Worm (Caenorhabditis elegans) whole organism, mixed stage, embryonic: Measurements from ENCODE around the gene M01B2.10.
"Not testable (repeated sequence)": the region's sequence is repeated elsewhere in the genome, so short reads cannot be mapped to it uniquely, and the experiment has no call there.

Experiments
- M03D4.4 ChIP-seq: sonication (generic microtip); optimal IDR thresholded peaks from 2 replicates; lab custom pipeline; 2017; ENCODE audit warnings: mild to moderate bottlenecking, missing genetic modification characterization, missing compliant biosample characterization
- bed-3 ChIP-seq: fragments of 200-800 bp; sonication (Bioruptor generic); optimal IDR thresholded peaks from 3 replicates; lab custom pipeline; 2018; ENCODE audit warnings: mild to moderate bottlenecking, missing genetic modification characterization, moderate library complexity, missing compliant biosample characterization
- blmp-1 ChIP-seq: fragments of 150-350 bp; optimal IDR thresholded peaks from 2 replicates; lab custom pipeline; 2014; ENCODE audit warnings: missing biosample characterization, missing genetic modification characterization
- ceh-39 ChIP-seq: fragments of 150-350 bp; optimal IDR thresholded peaks from 2 replicates; lab custom pipeline; 2014; ENCODE audit warnings: missing biosample characterization, missing genetic modification characterization
- ceh-43 ChIP-seq: fragments of 200-800 bp; sonication (Bioruptor generic); optimal IDR thresholded peaks from 2 replicates; lab custom pipeline; 2018; ENCODE audit warnings: mild to moderate bottlenecking, missing genetic modification characterization, moderate library complexity, missing compliant biosample characterization
- ceh-83 ChIP-seq: fragments of 200-800 bp; sonication (Bioruptor generic); optimal IDR thresholded peaks from 2 replicates; lab custom pipeline; 2018; ENCODE audit warnings: mild to moderate bottlenecking, missing genetic modification characterization, missing compliant biosample characterization
- ces-1 ChIP-seq: fragments of 150-350 bp; optimal IDR thresholded peaks from 2 replicates; lab custom pipeline; 2014; ENCODE audit warnings: missing biosample characterization, missing genetic modification reagents, missing genetic modification characterization
- cnd-1 ChIP-seq: fragments of 200-800 bp; sonication (Bioruptor generic); optimal IDR thresholded peaks from 2 replicates; lab custom pipeline; 2018; ENCODE audit warnings: mild to moderate bottlenecking, missing genetic modification characterization, missing compliant biosample characterization
- drap-1 ChIP-seq: fragments of 200-800 bp; sonication (Bioruptor generic); optimal IDR thresholded peaks from 3 replicates; lab custom pipeline; 2018; ENCODE audit warnings: mild to moderate bottlenecking, missing genetic modification characterization, missing compliant biosample characterization
- elt-1 ChIP-seq: sonication (generic microtip); optimal IDR thresholded peaks from 2 replicates; lab custom pipeline; 2017; ENCODE audit warnings: missing genetic modification characterization, mild to moderate bottlenecking, missing compliant biosample characterization, antibody characterized with exemption, moderate library complexity, borderline replicate concordance; ENCODE audit not compliant: insufficient read depth
- elt-3 ChIP-seq: fragments of 150-350 bp; optimal IDR thresholded peaks from 2 replicates; lab custom pipeline; 2014; ENCODE audit warnings: missing biosample characterization, missing genetic modification characterization
- ham-2 ChIP-seq: fragments of 200-800 bp; sonication (Bioruptor generic); optimal IDR thresholded peaks from 2 replicates; lab custom pipeline; 2018; ENCODE audit warnings: mild to moderate bottlenecking, missing genetic modification characterization, missing compliant biosample characterization
- hlh-1 ChIP-seq: fragments of 150-350 bp; optimal IDR thresholded peaks from 2 replicates; lab custom pipeline; 2014; ENCODE audit warnings: missing biosample characterization, missing genetic modification reagents, missing genetic modification characterization
- lin-13 ChIP-seq: fragments of 150-350 bp; optimal IDR thresholded peaks from 2 replicates; lab custom pipeline; 2014; ENCODE audit warnings: missing biosample characterization, missing genetic modification characterization
- lin-32 ChIP-seq: fragments of 200-800 bp; sonication (Bioruptor generic); optimal IDR thresholded peaks from 2 replicates; lab custom pipeline; 2018; ENCODE audit warnings: mild to moderate bottlenecking, missing genetic modification characterization, missing compliant biosample characterization
- lsy-2 ChIP-seq: fragments of 150-350 bp; optimal IDR thresholded peaks from 2 replicates; lab custom pipeline; 2014; ENCODE audit warnings: missing biosample characterization, missing genetic modification characterization
- mab-5 ChIP-seq: fragments of 150-350 bp; optimal IDR thresholded peaks from 2 replicates; lab custom pipeline; 2014; ENCODE audit warnings: missing biosample characterization, missing genetic modification characterization
- mep-1 ChIP-seq: fragments of 150-350 bp; optimal IDR thresholded peaks from 2 replicates; lab custom pipeline; 2017; ENCODE audit warnings: missing biosample characterization, missing genetic modification reagents, missing genetic modification characterization, inconsistent platforms
- nhr-12 ChIP-seq: fragments of 150-350 bp; optimal IDR thresholded peaks from 2 replicates; lab custom pipeline; 2014; ENCODE audit warnings: missing biosample characterization, missing genetic modification characterization
- nhr-237 ChIP-seq: fragments of 150-350 bp; optimal IDR thresholded peaks from 2 replicates; lab custom pipeline; 2014; ENCODE audit warnings: missing biosample characterization, missing genetic modification characterization
- nhr-28 ChIP-seq: fragments of 150-350 bp; optimal IDR thresholded peaks from 2 replicates; lab custom pipeline; 2014; ENCODE audit warnings: missing biosample characterization, missing genetic modification characterization
- pha-4 ChIP-seq: fragments of 150-350 bp; optimal IDR thresholded peaks from 2 replicates; lab custom pipeline; 2018; ENCODE audit warnings: missing biosample characterization, missing genetic modification reagents, missing genetic modification characterization
- sem-2 ChIP-seq: fragments of 200-800 bp; sonication (Bioruptor generic); optimal IDR thresholded peaks from 2 replicates; lab custom pipeline; 2018; ENCODE audit warnings: mild to moderate bottlenecking, missing genetic modification characterization, missing compliant biosample characterization
- sptf-1 ChIP-seq: sonication (generic microtip); optimal IDR thresholded peaks from 2 replicates; lab custom pipeline; 2017; ENCODE audit warnings: mild to moderate bottlenecking, missing genetic modification characterization, moderate library complexity, missing compliant biosample characterization
- tbx-8 ChIP-seq: fragments of 200-800 bp; sonication (Bioruptor generic); optimal IDR thresholded peaks from 2 replicates; lab custom pipeline; 2018; ENCODE audit warnings: mild to moderate bottlenecking, missing genetic modification characterization, moderate library complexity, missing compliant biosample characterization
- unc-39 ChIP-seq: fragments of 150-350 bp; optimal IDR thresholded peaks from 2 replicates; lab custom pipeline; 2014; ENCODE audit warnings: missing biosample characterization, missing genetic modification characterization

Gene M01B2.10

ce11 chrV:15253529-15253928 is 8.7 kb downstream of the M01B2.10 start, which contains the start of gene srbc-75:
srbc-75 (plus strand) TSS chrV:15253829.
- TF ChIP-seq unc-39 (tag; lab: Kevin White, UChicago) = no peak

ce11 chrV:15252082-15252481 is 10.2 kb downstream of the M01B2.10 start, which contains the start of gene srbc-76:
srbc-76 (plus strand) TSS chrV:15252382.
- TF ChIP-seq ceh-83 (GFP tag; lab: Kevin White, UChicago) (no peak), nhr-28 (tag; lab: Kevin White, UChicago) (no peak), tbx-8 (GFP tag; lab: Kevin White, UChicago) (no peak), sem-2 (GFP tag; lab: Kevin White, UChicago) (no peak), ces-1 (GFP tag; lab: Kevin White, UChicago) (no peak), nhr-237 (tag; lab: Kevin White, UChicago) (no peak), lin-13 (tag; lab: Kevin White, UChicago) (no peak), unc-39 (tag; lab: Kevin White, UChicago) (no peak), cnd-1 (tag; lab: Kevin White, UChicago) (no peak), bed-3 (no peak), pha-4 (tag; lab: Kevin White, UChicago) (no peak), sptf-1 (no peak)

- not testable (repeated sequence) for TF ChIP-seq ceh-39 (tag; lab: Kevin White, UChicago); drap-1; sem-2 (GFP tag; lab: Kevin White, UChicago)
- TF ChIP-seq, all 35 proteins: peak for 0; not testable (repeated sequence) for 35
These were observed 11.9 kb downstream of the M01B2.10 start, which contains the start of gene srd-28 for ce11 chrV:15250304-15250703. srd-28 (plus strand) TSS chrV:15250604.

- TF ChIP-seq elt-1 (tag; lab: Kevin White, UChicago) (no peak), tbx-8 (GFP tag; lab: Kevin White, UChicago) (no peak), pha-4 (tag; lab: Kevin White, UChicago) (no peak), ceh-43 (GFP tag; lab: Kevin White, UChicago) (no peak), M03D4.4 (tag; lab: Kevin White, UChicago) (no peak), elt-3 (no peak), cnd-1 (tag; lab: Kevin White, UChicago) (no peak), sem-2 (GFP tag; lab: Kevin White, UChicago) (no peak), ham-2 (no peak), lin-32 (GFP tag; lab: Kevin White, UChicago) (no peak), nhr-12 (tag; lab: Kevin White, UChicago) (no peak), bed-3 (no peak), hlh-1 (no peak), lin-13 (tag; lab: Kevin White, UChicago) (no peak), nhr-28 (tag; lab: Kevin White, UChicago) (no peak), mab-5 (tag; lab: Kevin White, UChicago) (no peak)
These were observed 17.8 kb downstream of the M01B2.10 start, which contains the start of gene kin-30 for ce11 chrV:15244456-15244855. kin-30 (plus strand) TSS chrV:15244756.

ce11 chrV:15241259-15241658 is 21.0 kb downstream of the M01B2.10 start, which contains the start of gene chil-12:
chil-12 (plus strand) TSS chrV:15241559.
- TF ChIP-seq ceh-39 (tag; lab: Kevin White, UChicago) = no peak
- no peak for TF ChIP-seq pha-4 (tag; lab: Kevin White, UChicago)

- TF ChIP-seq ceh-83 (GFP tag; lab: Kevin White, UChicago) (no peak), lsy-2 (tag; lab: Kevin White, UChicago) (no peak), blmp-1 (tag; lab: Kevin White, UChicago) (no peak), mep-1 (tag; lab: Kevin White, UChicago) (no peak), elt-1 (tag; lab: Kevin White, UChicago) (no peak), ceh-43 (GFP tag; lab: Kevin White, UChicago) (no peak), ceh-39 (tag; lab: Kevin White, UChicago) (no peak), tbx-8 (GFP tag; lab: Kevin White, UChicago) (no peak), nhr-237 (tag; lab: Kevin White, UChicago) (no peak), sptf-1 (no peak), ces-1 (GFP tag; lab: Kevin White, UChicago) (no peak), lin-32 (GFP tag; lab: Kevin White, UChicago) (no peak)
- TF ChIP-seq, all 35 proteins: peak for 0
These were observed 22.0 kb downstream of the M01B2.10 start, which contains the start of gene srw-11 for ce11 chrV:15240215-15240614. srw-11 (minus strand) TSS chrV:15240315.
